Worm (Caenorhabditis elegans): Measurements from ENCODE around the gene W09D10.5.

The W09D10.5 gene

ce11 chrIII:10734511-10735233 lies 23.3 kb upstream of the W09D10.5 start:
- TF ChIP-seq ceh-36 (tag; optimal IDR thresholded peaks at IDR 0.05) (no peak), ets-7 (tag; optimal IDR thresholded peaks at IDR 0.05) (no peak), sea-1 (GFP tag; conservative IDR thresholded peaks at IDR 0.05) (no peak), flt-1 (GFP tag; IDR thresholded peaks at IDR 0.05) (no peak)

ce11 chrIII:10733300-10733699 lies 22.0 kb upstream of the W09D10.5 start:
- TF ChIP-seq ama-1 (optimal IDR thresholded peaks at IDR 0.05) (no peak), pes-1 (GFP tag; IDR thresholded peaks at IDR 0.05) (0 out of 2 replicates have a peak, but pooled peaks have one; percentile 19)

- no peak for TF ChIP-seq B0310.2 (tag; optimal IDR thresholded peaks at IDR 0.05)
- TF ChIP-seq ets-7 (tag; optimal IDR thresholded peaks at IDR 0.05), result no peak
- no peak for TF ChIP-seq F13C5.2 (tag; optimal IDR thresholded peaks at IDR 0.05)
- no peak for TF ChIP-seq sea-1 (GFP tag; conservative IDR thresholded peaks at IDR 0.05)
- TF ChIP-seq flt-1 (GFP tag; IDR thresholded peaks at IDR 0.05), result no peak
- no peak for TF ChIP-seq hnd-1 (tag; optimal IDR thresholded peaks at IDR 0.05)
- TF ChIP-seq scrt-1 (GFP tag; IDR thresholded peaks at IDR 0.05), result no peak
- no peak for TF ChIP-seq hmg-4 (GFP tag; optimal IDR thresholded peaks at IDR 0.05)
- no peak for TF ChIP-seq ceh-36 (tag; optimal IDR thresholded peaks at IDR 0.05)
- TF ChIP-seq pes-1 (GFP tag; IDR thresholded peaks at IDR 0.05), result no peak
Measured at ce11 chrIII:10730510-10730909, 19.2 kb upstream of the W09D10.5 start, which contains the start of gene tat-3. tat-3 (minus strand) TSS chrIII:10730705.

ce11 chrIII:10721056-10721455 lies 9.7 kb upstream of the W09D10.5 start:
- no peak for TF ChIP-seq tbx-11 (GFP tag; IDR thresholded peaks at IDR 0.05)
- TF ChIP-seq ceh-36 (tag; optimal IDR thresholded peaks at IDR 0.05), result no peak
- TF ChIP-seq ama-1 (optimal IDR thresholded peaks at IDR 0.05), result no peak
- no peak for TF ChIP-seq hnd-1 (tag; optimal IDR thresholded peaks at IDR 0.05)
- TF ChIP-seq ets-7 (tag; optimal IDR thresholded peaks at IDR 0.05), result no peak
- TF ChIP-seq tra-4 (tag; optimal IDR thresholded peaks at IDR 0.05), result no peak
- no peak for TF ChIP-seq aly-1 (tag; optimal IDR thresholded peaks at IDR 0.05)
- TF ChIP-seq sea-1 (GFP tag; conservative IDR thresholded peaks at IDR 0.05), result no peak
- TF ChIP-seq tbx-37 (GFP tag; conservative IDR thresholded peaks at IDR 0.05), result no peak
- no peak for TF ChIP-seq hmg-4 (GFP tag; optimal IDR thresholded peaks at IDR 0.05)
- no peak for TF ChIP-seq F13C5.2 (tag; optimal IDR thresholded peaks at IDR 0.05)
- no peak for TF ChIP-seq ceh-13 (GFP tag; optimal IDR thresholded peaks at IDR 0.05)
- TF ChIP-seq pes-1 (GFP tag; IDR thresholded peaks at IDR 0.05), result no peak
- TF ChIP-seq hmbx-1 (tag; optimal IDR thresholded peaks at IDR 0.05), result no peak
- no peak for TF ChIP-seq scrt-1 (GFP tag; IDR thresholded peaks at IDR 0.05)
- TF ChIP-seq B0310.2 (tag; optimal IDR thresholded peaks at IDR 0.05), result no peak
- TF ChIP-seq flt-1 (GFP tag; IDR thresholded peaks at IDR 0.05), result no peak

- no peak for TF ChIP-seq scrt-1 (GFP tag; IDR thresholded peaks at IDR 0.05)
- TF ChIP-seq hnd-1 (tag; optimal IDR thresholded peaks at IDR 0.05), result no peak
- no peak for TF ChIP-seq pes-1 (GFP tag; IDR thresholded peaks at IDR 0.05)
- no peak for TF ChIP-seq ceh-36 (tag; optimal IDR thresholded peaks at IDR 0.05)
- no peak for TF ChIP-seq tra-4 (tag; optimal IDR thresholded peaks at IDR 0.05)
- TF ChIP-seq sea-1 (GFP tag; conservative IDR thresholded peaks at IDR 0.05), result no peak
- no peak for TF ChIP-seq ets-7 (tag; optimal IDR thresholded peaks at IDR 0.05)
- TF ChIP-seq aly-1 (tag; optimal IDR thresholded peaks at IDR 0.05), result no peak
- TF ChIP-seq hmg-4 (GFP tag; optimal IDR thresholded peaks at IDR 0.05), result peak; percentile 6
- TF ChIP-seq F13C5.2 (tag; optimal IDR thresholded peaks at IDR 0.05), result peak; percentile 40
- no peak for TF ChIP-seq tbx-37 (GFP tag; conservative IDR thresholded peaks at IDR 0.05)
- TF ChIP-seq hmbx-1 (tag; optimal IDR thresholded peaks at IDR 0.05), result no peak
- TF ChIP-seq B0310.2 (tag; optimal IDR thresholded peaks at IDR 0.05), result no peak
- TF ChIP-seq ceh-13 (GFP tag; optimal IDR thresholded peaks at IDR 0.05), result no peak
- no peak for TF ChIP-seq tbx-11 (GFP tag; IDR thresholded peaks at IDR 0.05)
- TF ChIP-seq ama-1 (optimal IDR thresholded peaks at IDR 0.05), result no peak
- TF ChIP-seq flt-1 (GFP tag; IDR thresholded peaks at IDR 0.05), result 0 out of 2 replicates have a peak, but pooled peaks have one; percentile 20
Measured at ce11 chrIII:10720170-10720569, 8.8 kb upstream of the W09D10.5 start.

ce11 chrIII:10719057-10719456 lies 7.7 kb upstream of the W09D10.5 start:
- TF ChIP-seq hmg-4 (GFP tag; optimal IDR thresholded peaks at IDR 0.05) (no peak), sea-1 (GFP tag; conservative IDR thresholded peaks at IDR 0.05) (no peak), aly-1 (tag; optimal IDR thresholded peaks at IDR 0.05) (no peak), F13C5.2 (tag; optimal IDR thresholded peaks at IDR 0.05) (no peak), ceh-36 (tag; optimal IDR thresholded peaks at IDR 0.05) (no peak), hnd-1 (tag; optimal IDR thresholded peaks at IDR 0.05) (no peak), ets-7 (tag; optimal IDR thresholded peaks at IDR 0.05) (no peak), hmbx-1 (tag; optimal IDR thresholded peaks at IDR 0.05) (no peak), tra-4 (tag; optimal IDR thresholded peaks at IDR 0.05) (no peak), B0310.2 (tag; optimal IDR thresholded peaks at IDR 0.05) (no peak), ama-1 (optimal IDR thresholded peaks at IDR 0.05) (no peak), flt-1 (GFP tag; IDR thresholded peaks at IDR 0.05) (no peak), ceh-13 (GFP tag; optimal IDR thresholded peaks at IDR 0.05) (no peak), pes-1 (GFP tag; IDR thresholded peaks at IDR 0.05) (no peak), tbx-37 (GFP tag; conservative IDR thresholded peaks at IDR 0.05) (no peak), tbx-11 (GFP tag; IDR thresholded peaks at IDR 0.05) (no peak), scrt-1 (GFP tag; IDR thresholded peaks at IDR 0.05) (no peak)

ce11 chrIII:10718078-10718477 lies 6.7 kb upstream of the W09D10.5 start:
- TF ChIP-seq ceh-13 (GFP tag; optimal IDR thresholded peaks at IDR 0.05) (no peak), tra-4 (tag; optimal IDR thresholded peaks at IDR 0.05) (no peak)

ce11 chrIII:10717479-10717878 lies 6.1 kb upstream of the W09D10.5 start:
- TF ChIP-seq B0310.2 (tag; optimal IDR thresholded peaks at IDR 0.05), result no peak
- TF ChIP-seq hmbx-1 (tag; optimal IDR thresholded peaks at IDR 0.05), result no peak
- TF ChIP-seq ama-1 (optimal IDR thresholded peaks at IDR 0.05), result no peak

All from whole organism, early embryonic.